Worm (Caenorhabditis elegans) whole organism, L3 larva: ENCODE measurements around the gene prp-6.

ENCODE experiments used
- R02D3.7 ChIP-seq: fragments of 150-350 bp; optimal IDR thresholded peaks from 2 replicates; lab custom pipeline; 2014; ENCODE audit warnings: missing biosample characterization, missing genetic modification characterization
- ZK546.5 ChIP-seq: sonication (generic microtip); optimal IDR thresholded peaks from 2 replicates; lab custom pipeline; 2017; ENCODE audit warnings: missing biosample characterization, missing genetic modification characterization
- aly-2 ChIP-seq: fragments of 150-350 bp; optimal IDR thresholded peaks from 2 replicates; lab custom pipeline; 2014; ENCODE audit warnings: missing biosample characterization, missing genetic modification characterization
- ceh-16 ChIP-seq: sonication (generic microtip); optimal IDR thresholded peaks from 2 replicates; lab custom pipeline; 2017; ENCODE audit warnings: missing biosample characterization, missing genetic modification characterization
- daf-12 ChIP-seq: fragments of 150-350 bp; optimal IDR thresholded peaks from 2 replicates; lab custom pipeline; 2014; ENCODE audit warnings: missing biosample characterization, missing genetic modification reagents, missing genetic modification characterization
- egl-27 ChIP-seq: sonication (generic microtip); optimal IDR thresholded peaks from 4 replicates; lab custom pipeline; 2017; ENCODE audit warnings: missing biosample characterization, missing genetic modification reagents, missing genetic modification characterization
- egl-5 ChIP-seq: fragments of 150-350 bp; optimal IDR thresholded peaks from 2 replicates; lab custom pipeline; 2017; ENCODE audit warnings: missing biosample characterization, missing genetic modification reagents, missing genetic modification characterization, inconsistent platforms
- elt-1 ChIP-seq: fragments of 150-350 bp; optimal IDR thresholded peaks from 2 replicates; lab custom pipeline; 2014; ENCODE audit warnings: missing biosample characterization, missing genetic modification characterization
- elt-3 ChIP-seq, 3 experiments: fragments of 150-350 bp in 1 of 3; sonication (generic microtip) in 2 of 3; optimal IDR thresholded peaks; 2 replicates in 2 of 3; 4 replicates in 1 of 3; lab custom pipeline; 2014 to 2017; ENCODE audit warnings: missing biosample characterization in 3 of 3, missing genetic modification characterization in 3 of 3
- eor-1 ChIP-seq, 2 experiments: fragments of 150-350 bp; optimal IDR thresholded peaks; 2 replicates each; lab custom pipeline; 2014 to 2018; ENCODE audit warnings: missing biosample characterization in 2 of 2, missing genetic modification characterization in 2 of 2
- fkh-10 ChIP-seq: sonication (generic microtip); optimal IDR thresholded peaks from 2 replicates; lab custom pipeline; 2017; ENCODE audit warnings: missing biosample characterization, missing genetic modification reagents, missing genetic modification characterization
- fkh-2 ChIP-seq: fragments of 150-350 bp; optimal IDR thresholded peaks from 2 replicates; lab custom pipeline; 2014; ENCODE audit warnings: missing biosample characterization, missing genetic modification reagents, missing genetic modification characterization
- hmg-11 ChIP-seq: sonication (generic microtip); optimal IDR thresholded peaks from 2 replicates; lab custom pipeline; 2016; ENCODE audit warnings: missing genetic modification characterization, missing compliant biosample characterization
- jun-1 ChIP-seq: fragments of 150-350 bp; optimal IDR thresholded peaks from 2 replicates; lab custom pipeline; 2014; ENCODE audit warnings: missing biosample characterization, missing genetic modification reagents, missing genetic modification characterization
- lin-15B ChIP-seq: fragments of 150-350 bp; optimal IDR thresholded peaks from 2 replicates; lab custom pipeline; 2014; ENCODE audit warnings: missing biosample characterization, missing genetic modification characterization
- lin-39 ChIP-seq: fragments of 150-350 bp; optimal IDR thresholded peaks from 2 replicates; lab custom pipeline; 2018; ENCODE audit warnings: missing biosample characterization, missing genetic modification reagents, missing genetic modification characterization
- lsy-12 ChIP-seq: sonication (generic microtip); optimal IDR thresholded peaks from 2 replicates; lab custom pipeline; 2016; ENCODE audit warnings: mild to moderate bottlenecking, missing genetic modification characterization, missing compliant biosample characterization
- mdl-1 ChIP-seq: fragments of 150-350 bp; optimal IDR thresholded peaks from 2 replicates; lab custom pipeline; 2014; ENCODE audit warnings: missing biosample characterization, missing genetic modification characterization
- mml-1 ChIP-seq: fragments of 150-350 bp; sonication (generic microtip); optimal IDR thresholded peaks from 3 replicates; lab custom pipeline; 2014; ENCODE audit warnings: missing biosample characterization, missing genetic modification characterization
- nfya-1 ChIP-seq: sonication (generic microtip); optimal IDR thresholded peaks from 2 replicates; lab custom pipeline; 2017; ENCODE audit warnings: missing genetic modification characterization, mild to moderate bottlenecking, missing compliant biosample characterization, antibody characterized with exemption, moderate library complexity; ENCODE audit not compliant: insufficient read depth
- nhr-11 ChIP-seq: fragments of 150-350 bp; optimal IDR thresholded peaks from 2 replicates; lab custom pipeline; 2014; ENCODE audit warnings: missing biosample characterization, missing genetic modification characterization
- nhr-12 ChIP-seq: fragments of 150-350 bp; optimal IDR thresholded peaks from 2 replicates; lab custom pipeline; 2014; ENCODE audit warnings: missing biosample characterization, missing genetic modification characterization
- nhr-23 ChIP-seq: fragments of 150-350 bp; optimal IDR thresholded peaks from 2 replicates; lab custom pipeline; 2014; ENCODE audit warnings: missing biosample characterization, missing genetic modification reagents, missing genetic modification characterization
- nhr-237 ChIP-seq: fragments of 150-350 bp; optimal IDR thresholded peaks from 2 replicates; lab custom pipeline; 2014; ENCODE audit warnings: missing biosample characterization, missing genetic modification characterization
- nhr-25 ChIP-seq: sonication (generic microtip); optimal IDR thresholded peaks from 2 replicates; lab custom pipeline; 2017; ENCODE audit warnings: missing biosample characterization, missing genetic modification characterization
- nhr-28 ChIP-seq: fragments of 150-350 bp; optimal IDR thresholded peaks from 2 replicates; lab custom pipeline; 2014; ENCODE audit warnings: missing biosample characterization, missing genetic modification characterization
- nhr-43 ChIP-seq: sonication (generic microtip); optimal IDR thresholded peaks from 2 replicates; lab custom pipeline; 2016; ENCODE audit warnings: mild to moderate bottlenecking, missing genetic modification characterization, missing compliant biosample characterization; ENCODE audit not compliant: poor library complexity, severe bottlenecking
- nhr-67 ChIP-seq: fragments of 150-350 bp; optimal IDR thresholded peaks from 2 replicates; lab custom pipeline; 2014; ENCODE audit warnings: missing biosample characterization, missing genetic modification characterization
- nhr-76 ChIP-seq: fragments of 150-350 bp; sonication (generic microtip); optimal IDR thresholded peaks from 5 replicates; lab custom pipeline; 2014; ENCODE audit warnings: missing biosample characterization, missing genetic modification characterization
- nhr-77 ChIP-seq: fragments of 150-350 bp; optimal IDR thresholded peaks from 2 replicates; lab custom pipeline; 2014; ENCODE audit warnings: missing biosample characterization, missing genetic modification characterization
- pha-4 ChIP-seq: fragments of 150-350 bp; optimal IDR thresholded peaks from 2 replicates; lab custom pipeline; 2014; ENCODE audit warnings: missing biosample characterization, missing genetic modification reagents, missing genetic modification characterization
- pqm-1 ChIP-seq: fragments of 150-350 bp; optimal IDR thresholded peaks from 2 replicates; lab custom pipeline; 2017; ENCODE audit warnings: missing biosample characterization, missing genetic modification characterization, inconsistent platforms
- skn-1 ChIP-seq: fragments of 150-350 bp; optimal IDR thresholded peaks from 2 replicates; lab custom pipeline; 2014; ENCODE audit warnings: missing biosample characterization, missing genetic modification characterization
- snpc-4 ChIP-seq: fragments of 150-350 bp; optimal IDR thresholded peaks from 2 replicates; lab custom pipeline; 2014; ENCODE audit warnings: missing biosample characterization, missing genetic modification characterization
- tbx-2 ChIP-seq: sonication (generic microtip); optimal IDR thresholded peaks from 2 replicates; lab custom pipeline; 2016; ENCODE audit warnings: mild to moderate bottlenecking, missing genetic modification characterization, missing compliant biosample characterization
- ztf-11 ChIP-seq: fragments of 150-350 bp; optimal IDR thresholded peaks from 2 replicates; lab custom pipeline; 2014; ENCODE audit warnings: missing biosample characterization, missing genetic modification characterization
- ztf-4 ChIP-seq: fragments of 150-350 bp; optimal IDR thresholded peaks from 2 replicates; lab custom pipeline; 2014; ENCODE audit warnings: missing biosample characterization, missing genetic modification characterization

prp-6 gene

ce11 chrV:18081857-18082256 lies 59.6 kb downstream of the prp-6 start, which contains the start of gene nova-1:
nova-1 (minus strand) TSS chrV:18081957.
- no peak for TF ChIP-seq pha-4
- no peak for TF ChIP-seq nhr-25 (tag; lab: Kevin White, UChicago)
- no peak for TF ChIP-seq nhr-43 (tag; lab: Kevin White, UChicago)
- no peak for TF ChIP-seq mdl-1
- TF ChIP-seq ztf-11 (tag; lab: Kevin White, UChicago), result no peak
- no peak for TF ChIP-seq nhr-12
- TF ChIP-seq lsy-12 (tag; lab: Kevin White, UChicago), result no peak
- no peak for TF ChIP-seq eor-1 (tag; optimal IDR thresholded peaks at IDR 0.05; lab: Kevin White, UChicago)
- no peak for TF ChIP-seq nhr-237 (tag; lab: Kevin White, UChicago)
- no peak for TF ChIP-seq elt-1 (tag; lab: Kevin White, UChicago)
- no peak for TF ChIP-seq nhr-77 (tag; lab: Kevin White, UChicago)
- no peak for TF ChIP-seq lin-15B (tag; lab: Kevin White, UChicago)
- no peak for TF ChIP-seq skn-1
- no peak for TF ChIP-seq R02D3.7 (tag; lab: Kevin White, UChicago)
- no peak for TF ChIP-seq hmg-11
- no peak for TF ChIP-seq ZK546.5 (tag; lab: Kevin White, UChicago)
- TF ChIP-seq lin-39 (tag; lab: Kevin White, UChicago), result no peak
- TF ChIP-seq, all 47 proteins: peak for 0

DNA sequence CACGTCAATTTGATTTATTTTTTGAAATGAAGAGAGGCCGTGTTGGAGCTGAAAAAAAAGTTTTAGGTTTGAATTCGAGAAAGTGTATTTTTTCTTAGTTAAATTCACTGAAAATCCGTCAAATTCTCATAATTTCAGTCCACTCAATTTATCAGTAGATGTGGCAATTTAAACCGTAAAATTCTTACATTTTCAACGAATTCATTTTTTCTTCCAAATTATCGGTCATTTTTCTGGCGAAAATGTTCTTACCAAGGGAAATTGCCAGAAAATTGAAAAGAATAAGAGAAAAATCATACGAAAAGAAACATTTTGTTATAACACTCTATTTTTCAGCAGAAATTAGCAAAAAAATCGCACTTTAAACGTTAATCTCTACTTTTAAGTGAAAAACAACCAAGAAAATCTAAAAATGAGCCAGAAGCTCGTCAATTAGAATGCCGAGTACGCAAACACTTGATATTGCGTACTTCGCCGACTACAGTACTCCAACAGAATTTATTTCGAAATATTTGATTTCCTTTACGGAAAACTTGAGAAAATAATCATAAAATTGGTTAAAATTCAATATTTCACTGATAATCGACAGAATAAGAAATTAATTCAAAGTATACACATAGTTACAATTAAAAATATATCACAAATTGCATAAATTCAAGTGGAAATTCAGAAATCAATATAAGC lies 63.0 kb downstream of the prp-6 start, which contains the start of gene fbxa-106:
Gene fbxa-106, minus strand, starts transcription at position 51 of the 684 bp plus-strand sequence.
- no peak for TF ChIP-seq nhr-11
- no peak for TF ChIP-seq pqm-1
- TF ChIP-seq lsy-12 (tag; lab: Kevin White, UChicago), result no peak
- no peak for TF ChIP-seq nhr-43 (tag; lab: Kevin White, UChicago)
- TF ChIP-seq elt-1 (tag; lab: Kevin White, UChicago), result no peak
- no peak for TF ChIP-seq ztf-4
- no peak for TF ChIP-seq ceh-16 (tag; lab: Kevin White, UChicago)

DNA sequence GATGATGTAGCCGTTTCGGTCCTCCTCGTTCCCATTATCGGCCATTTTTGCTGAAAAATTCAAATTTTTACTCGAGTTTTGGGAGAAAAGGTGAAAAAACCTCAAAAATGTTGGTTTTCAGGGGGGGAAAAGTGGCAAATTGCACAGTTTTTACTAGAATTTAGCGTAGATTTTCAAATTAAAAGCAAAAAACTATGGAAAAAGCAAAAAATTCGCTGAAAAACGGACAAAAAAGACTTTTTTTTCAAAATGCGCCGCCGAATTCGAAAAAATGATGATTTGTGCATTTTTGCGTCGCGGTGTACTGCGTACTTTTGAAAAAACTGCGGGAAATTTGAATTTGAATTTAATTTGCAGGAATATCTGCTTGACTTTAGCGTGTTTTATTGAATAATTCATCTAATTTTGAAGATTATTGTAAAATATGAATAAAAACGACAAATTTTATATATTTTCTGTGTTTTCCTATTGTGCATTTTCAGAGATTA lies 63.9 kb downstream of the prp-6 start, which contains the start of gene Y59A8B.12:
Gene Y59A8B.12, minus strand, starts transcription at position 51 of the 488 bp plus-strand sequence.
- no peak for TF ChIP-seq pha-4
- no peak for TF ChIP-seq mdl-1
- no peak for TF ChIP-seq lin-39 (tag; lab: Kevin White, UChicago)
- TF ChIP-seq nhr-67 (tag; lab: Kevin White, UChicago), result no peak
- TF ChIP-seq nhr-76 (tag; lab: Kevin White, UChicago), result no peak
- TF ChIP-seq egl-27 (tag; lab: Kevin White, UChicago), result no peak
- TF ChIP-seq jun-1 (tag; lab: Kevin White, UChicago), result no peak
- no peak for TF ChIP-seq fkh-2 (tag; lab: Kevin White, UChicago)
- TF ChIP-seq elt-1 (tag; lab: Kevin White, UChicago), result no peak
- TF ChIP-seq nhr-11, result no peak
- no peak for TF ChIP-seq mml-1 (tag; lab: Kevin White, UChicago)
- TF ChIP-seq nhr-237 (tag; lab: Kevin White, UChicago), result no peak
- TF ChIP-seq skn-1, result no peak
- no peak for TF ChIP-seq ztf-4

DNA sequence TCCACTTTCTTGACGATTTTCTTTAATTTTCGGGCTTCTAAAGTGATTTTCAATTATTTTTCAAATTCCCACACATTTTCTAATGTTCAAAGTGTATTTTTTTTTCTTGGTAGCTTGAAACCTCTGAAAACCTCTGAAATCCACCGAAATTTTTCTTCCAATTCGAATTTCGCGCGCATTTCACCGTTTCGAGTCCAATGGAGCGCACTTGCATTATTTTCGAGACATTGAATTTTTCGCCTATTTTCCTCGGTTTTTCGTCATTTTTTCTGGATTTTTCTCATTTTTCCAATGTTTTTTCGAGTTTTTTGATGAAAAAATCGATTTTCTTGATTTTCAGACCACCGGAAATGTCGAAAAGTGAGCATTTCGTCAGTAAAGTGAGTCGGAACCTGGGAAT lies 64.5 kb downstream of the prp-6 start, which contains the start of gene slr-2:
Gene slr-2, plus strand, starts transcription at position 341 of the 400 bp plus-strand sequence.
- TF ChIP-seq lin-15B (tag; lab: Kevin White, UChicago), result peak; percentile 65
- TF ChIP-seq pha-4, result peak; percentile 60
- TF ChIP-seq eor-1 (tag; optimal IDR thresholded peaks at IDR 0.05; lab: Kevin White, UChicago), result no peak
- TF ChIP-seq daf-12 (tag; lab: Kevin White, UChicago), result no peak
- peak; percentile 65 for TF ChIP-seq nfya-1 (tag; lab: Kevin White, UChicago)
- peak; percentile 8 for TF ChIP-seq nhr-23

ce11 chrV:18091216-18091615 lies 68.9 kb downstream of the prp-6 start:
- TF ChIP-seq pqm-1 (no peak), pha-4 (no peak), nhr-25 (tag; lab: Kevin White, UChicago) (no peak), lsy-12 (tag; lab: Kevin White, UChicago) (no peak), nhr-77 (tag; lab: Kevin White, UChicago) (no peak), snpc-4 (tag; lab: Kevin White, UChicago) (no peak), lin-15B (tag; lab: Kevin White, UChicago) (no peak), egl-5 (tag; lab: Kevin White, UChicago) (no peak), nhr-12 (no peak), elt-1 (tag; lab: Kevin White, UChicago) (no peak), fkh-10 (GFP tag; lab: Kevin White, UChicago) (no peak), nhr-28 (tag; lab: Kevin White, UChicago) (no peak), elt-3 (tag; optimal IDR thresholded peaks at IDR 0.05; lab: Kevin White, UChicago) (no peak), nhr-23 (no peak), aly-2 (no peak), egl-27 (tag; lab: Kevin White, UChicago) (no peak), tbx-2 (tag; lab: Kevin White, UChicago) (no peak)
